Worm (Caenorhabditis elegans): ENCODE measurements around the gene crn-5.

crn-5 gene

ce11 chrII:10569498-10569897 lies 23.1 kb upstream of the crn-5 start:
- TF ChIP-seq dao-5 (tag; optimal IDR thresholded peaks at IDR 0.05) (no peak), him-1 (tag; optimal IDR thresholded peaks at IDR 0.05) (no peak), W03F9.2 (tag; optimal IDR thresholded peaks at IDR 0.05) (no peak)

- no peak for TF ChIP-seq him-1 (tag; optimal IDR thresholded peaks at IDR 0.05)
- TF ChIP-seq dao-5 (tag; optimal IDR thresholded peaks at IDR 0.05) = no peak
- TF ChIP-seq W03F9.2 (tag; optimal IDR thresholded peaks at IDR 0.05) = no peak
Observed at ce11 chrII:10570302-10570701, 22.2 kb upstream of the crn-5 start, which contains the start of gene txt-13. txt-13 (plus strand) TSS chrII:10570602.

- no peak for TF ChIP-seq W03F9.2 (tag; optimal IDR thresholded peaks at IDR 0.05)
- no peak for TF ChIP-seq dao-5 (tag; optimal IDR thresholded peaks at IDR 0.05)
- no peak for TF ChIP-seq him-1 (tag; optimal IDR thresholded peaks at IDR 0.05)
Observed at ce11 chrII:10571967-10572366, 20.6 kb upstream of the crn-5 start, which contains the start of gene C06A1.3. C06A1.3 (plus strand) TSS chrII:10572267.

ce11 chrII:10574177-10574576 lies 18.4 kb upstream of the crn-5 start:
- no peak for TF ChIP-seq dao-5 (tag; optimal IDR thresholded peaks at IDR 0.05)
- TF ChIP-seq W03F9.2 (tag; optimal IDR thresholded peaks at IDR 0.05) = no peak
- TF ChIP-seq him-1 (tag; optimal IDR thresholded peaks at IDR 0.05) = no peak

- TF ChIP-seq dao-5 (tag; optimal IDR thresholded peaks at IDR 0.05) = no peak
- TF ChIP-seq W03F9.2 (tag; optimal IDR thresholded peaks at IDR 0.05) = no peak
- no peak for TF ChIP-seq him-1 (tag; optimal IDR thresholded peaks at IDR 0.05)
Observed at ce11 chrII:10578843-10579430, 13.6 kb upstream of the crn-5 start, which contains the start of gene rpb-6. rpb-6 (plus strand) TSS chrII:10579380.

ce11 chrII:10579655-10580054 lies 12.9 kb upstream of the crn-5 start, which contains the start of gene dohh-1:
dohh-1 (plus strand) TSS chrII:10579955.
- TF ChIP-seq dao-5 (tag; optimal IDR thresholded peaks at IDR 0.05) (no peak), W03F9.2 (tag; optimal IDR thresholded peaks at IDR 0.05) (no peak), him-1 (tag; optimal IDR thresholded peaks at IDR 0.05) (no peak)

ce11 chrII:10580833-10581232 lies 11.7 kb upstream of the crn-5 start, which contains the start of gene dap-3:
dap-3 (plus strand) TSS chrII:10581133.
- TF ChIP-seq him-1 (tag; optimal IDR thresholded peaks at IDR 0.05) (no peak), dao-5 (tag; optimal IDR thresholded peaks at IDR 0.05) (no peak), W03F9.2 (tag; optimal IDR thresholded peaks at IDR 0.05) (no peak)

- TF ChIP-seq him-1 (tag; optimal IDR thresholded peaks at IDR 0.05) = no peak
- no peak for TF ChIP-seq W03F9.2 (tag; optimal IDR thresholded peaks at IDR 0.05)
- no peak for TF ChIP-seq dao-5 (tag; optimal IDR thresholded peaks at IDR 0.05)
Observed at ce11 chrII:10582318-10582717, 10.2 kb upstream of the crn-5 start, which contains the start of gene mrps-22. mrps-22 (plus strand) TSS chrII:10582618.

- TF ChIP-seq W03F9.2 (tag; optimal IDR thresholded peaks at IDR 0.05) (no peak), him-1 (tag; optimal IDR thresholded peaks at IDR 0.05) (no peak), dao-5 (tag; optimal IDR thresholded peaks at IDR 0.05) (no peak)
Observed at ce11 chrII:10584036-10584435, 8.5 kb upstream of the crn-5 start, which contains the start of gene algn-9. algn-9 (plus strand) TSS chrII:10584336.

ce11 chrII:10587742-10588141 lies 4.8 kb upstream of the crn-5 start, which contains the start of gene crn-3:
crn-3 (plus strand) TSS chrII:10588042.
- no peak for TF ChIP-seq him-1 (tag; optimal IDR thresholded peaks at IDR 0.05)
- no peak for TF ChIP-seq dao-5 (tag; optimal IDR thresholded peaks at IDR 0.05)
- TF ChIP-seq W03F9.2 (tag; optimal IDR thresholded peaks at IDR 0.05) = no peak

- TF ChIP-seq W03F9.2 (tag; optimal IDR thresholded peaks at IDR 0.05) (no peak), him-1 (tag; optimal IDR thresholded peaks at IDR 0.05) (no peak), dao-5 (tag; optimal IDR thresholded peaks at IDR 0.05) (no peak)
Observed at ce11 chrII:10594312-10594711, 1.8 kb downstream of the crn-5 start.

ce11 chrII:10594758-10595157 lies 2.2 kb downstream of the crn-5 start, which contains the start of gene C14A4.6:
C14A4.6 (minus strand) TSS chrII:10594776.
- no peak for TF ChIP-seq W03F9.2 (tag; optimal IDR thresholded peaks at IDR 0.05)

ce11 chrII:10596462-10596861 lies 3.9 kb downstream of the crn-5 start, which contains the start of gene C14A4.7:
C14A4.7 (minus strand) TSS chrII:10596562.
- TF ChIP-seq dao-5 (tag; optimal IDR thresholded peaks at IDR 0.05) (no peak), W03F9.2 (tag; optimal IDR thresholded peaks at IDR 0.05) (no peak), him-1 (tag; optimal IDR thresholded peaks at IDR 0.05) (no peak)

- no peak for TF ChIP-seq him-1 (tag; optimal IDR thresholded peaks at IDR 0.05)
- TF ChIP-seq W03F9.2 (tag; optimal IDR thresholded peaks at IDR 0.05) = no peak
- no peak for TF ChIP-seq dao-5 (tag; optimal IDR thresholded peaks at IDR 0.05)
Observed at ce11 chrII:10598039-10598438, 5.5 kb downstream of the crn-5 start, which contains the start of gene C14A4.8. C14A4.8 (minus strand) TSS chrII:10598139.

ce11 chrII:10598970-10599369 lies 6.4 kb downstream of the crn-5 start, which contains the start of gene C14A4.9:
C14A4.9 (plus strand) TSS chrII:10599337.
- TF ChIP-seq W03F9.2 (tag; optimal IDR thresholded peaks at IDR 0.05) (no peak), him-1 (tag; optimal IDR thresholded peaks at IDR 0.05) (no peak), dao-5 (tag; optimal IDR thresholded peaks at IDR 0.05) (no peak)

All from whole organism, L4/young adult.